Worm (Caenorhabditis elegans) whole organism, mixed stage, embryonic: ENCODE results near the gene snai-1.

Experiments
- ceh-43 ChIP-seq: fragments of 200-800 bp; sonication (Bioruptor generic); optimal IDR thresholded peaks from 2 replicates; lab custom pipeline; 2018; ENCODE audit warnings: mild to moderate bottlenecking, missing genetic modification characterization, moderate library complexity, missing compliant biosample characterization
- elt-1 ChIP-seq: sonication (generic microtip); optimal IDR thresholded peaks from 2 replicates; lab custom pipeline; 2017; ENCODE audit warnings: missing genetic modification characterization, mild to moderate bottlenecking, missing compliant biosample characterization, antibody characterized with exemption, moderate library complexity, borderline replicate concordance; ENCODE audit not compliant: insufficient read depth
- ham-2 ChIP-seq: fragments of 200-800 bp; sonication (Bioruptor generic); optimal IDR thresholded peaks from 2 replicates; lab custom pipeline; 2018; ENCODE audit warnings: mild to moderate bottlenecking, missing genetic modification characterization, missing compliant biosample characterization
- nhr-76 ChIP-seq: sonication (generic microtip); optimal IDR thresholded peaks from 2 replicates; lab custom pipeline; 2017; ENCODE audit warnings: missing biosample characterization, missing genetic modification characterization

DNA sequence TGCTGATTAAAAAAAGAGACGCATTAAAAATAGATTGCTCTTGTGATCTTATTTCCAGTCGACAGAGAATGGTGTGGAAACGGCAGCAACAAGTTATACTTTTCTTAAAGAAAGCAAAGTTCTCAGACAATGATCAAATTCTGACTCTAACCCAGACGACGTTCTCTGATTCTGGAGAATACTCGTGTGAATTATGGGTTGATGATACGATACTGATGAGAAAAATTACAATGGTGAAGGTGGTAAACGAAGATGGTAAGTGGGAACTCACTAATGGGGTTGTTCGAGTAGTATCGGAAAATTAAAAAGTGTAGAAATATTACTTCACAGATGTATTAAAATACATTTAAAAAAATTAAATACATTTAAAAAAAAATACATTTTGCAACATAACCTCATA lies 35.2 kb downstream of the snai-1 start:
- no peak for TF ChIP-seq ham-2 (GFP tag; lab: Kevin White, UChicago)
- no peak for TF ChIP-seq ceh-43
- no peak for TF ChIP-seq nhr-76
- TF ChIP-seq elt-1 (tag; lab: Kevin White, UChicago): no peak
